Worm (Caenorhabditis elegans) whole organism, L2 larva: Measurements from ENCODE around the gene F46G11.4.

Source experiments
- C34F6.9 ChIP-seq: fragments of 150-350 bp; optimal IDR thresholded peaks from 2 replicates; lab custom pipeline; 2014; ENCODE audit warnings: missing biosample characterization, missing genetic modification characterization
- F13H6.1 ChIP-seq: sonication (generic microtip); optimal IDR thresholded peaks from 2 replicates; lab custom pipeline; 2016; ENCODE audit warnings: missing genetic modification characterization, missing compliant biosample characterization
- R02D3.7 ChIP-seq: fragments of 150-350 bp; optimal IDR thresholded peaks from 2 replicates; lab custom pipeline; 2014; ENCODE audit warnings: missing biosample characterization, missing genetic modification characterization
- Y55F3AM.14 ChIP-seq: fragments of 200-800 bp; sonication (Bioruptor generic); optimal IDR thresholded peaks from 2 replicates; lab custom pipeline; 2018; ENCODE audit warnings: mild to moderate bottlenecking, missing genetic modification characterization, missing compliant biosample characterization
- ZK546.5 ChIP-seq: sonication (generic microtip); optimal IDR thresholded peaks from 2 replicates; lab custom pipeline; 2017; ENCODE audit warnings: missing biosample characterization, missing genetic modification characterization
- alr-1 ChIP-seq: fragments of 150-350 bp; optimal IDR thresholded peaks from 2 replicates; lab custom pipeline; 2014; ENCODE audit warnings: missing biosample characterization, missing genetic modification characterization
- aly-2 ChIP-seq: fragments of 150-350 bp; optimal IDR thresholded peaks from 2 replicates; lab custom pipeline; 2014; ENCODE audit warnings: missing biosample characterization, missing genetic modification characterization
- ama-1 ChIP-seq: fragments of 150-350 bp; optimal IDR thresholded peaks from 2 replicates; lab custom pipeline; 2018; ENCODE audit warnings: inconsistent platforms
- blmp-1 ChIP-seq: sonication (generic microtip); optimal IDR thresholded peaks from 2 replicates; lab custom pipeline; 2017; ENCODE audit warnings: missing genetic modification characterization, mild to moderate bottlenecking, missing compliant biosample characterization, antibody characterized with exemption, moderate library complexity; ENCODE audit not compliant: insufficient read depth
- ceh-82 ChIP-seq: fragments of 150-350 bp; optimal IDR thresholded peaks from 2 replicates; lab custom pipeline; 2014; ENCODE audit warnings: missing biosample characterization, missing genetic modification characterization
- crh-2 ChIP-seq: sonication (generic microtip); optimal IDR thresholded peaks from 2 replicates; lab custom pipeline; 2017; ENCODE audit warnings: missing biosample characterization, missing genetic modification characterization
- dmd-4 ChIP-seq: sonication (generic microtip); optimal IDR thresholded peaks from 2 replicates; lab custom pipeline; 2017; ENCODE audit warnings: missing biosample characterization, missing genetic modification characterization
- egl-27 ChIP-seq: sonication (generic microtip); optimal IDR thresholded peaks from 3 replicates; lab custom pipeline; 2017; ENCODE audit warnings: missing biosample characterization, missing genetic modification reagents, missing genetic modification characterization
- elt-1 ChIP-seq: fragments of 150-350 bp; optimal IDR thresholded peaks from 2 replicates; lab custom pipeline; 2014; ENCODE audit warnings: missing biosample characterization, missing genetic modification characterization
- elt-3 ChIP-seq: sonication (generic microtip); optimal IDR thresholded peaks from 2 replicates; lab custom pipeline; 2017; ENCODE audit warnings: missing biosample characterization, missing genetic modification characterization
- fos-1 ChIP-seq: fragments of 150-350 bp; optimal IDR thresholded peaks from 2 replicates; lab custom pipeline; 2014; ENCODE audit warnings: missing biosample characterization, missing genetic modification characterization
- gmeb-1 ChIP-seq: fragments of 150-350 bp; optimal IDR thresholded peaks from 2 replicates; lab custom pipeline; 2014; ENCODE audit warnings: missing biosample characterization, missing genetic modification characterization
- lin-11 ChIP-seq: fragments of 150-350 bp; sonication (generic microtip); optimal IDR thresholded peaks from 2 replicates; lab custom pipeline; 2014; ENCODE audit warnings: missing biosample characterization, missing genetic modification characterization, inconsistent platforms, mixed read lengths
- lin-13 ChIP-seq: fragments of 150-350 bp; optimal IDR thresholded peaks from 2 replicates; lab custom pipeline; 2014; ENCODE audit warnings: missing biosample characterization, missing genetic modification reagents, missing genetic modification characterization
- lin-39 ChIP-seq: fragments of 150-350 bp; optimal IDR thresholded peaks from 2 replicates; lab custom pipeline; 2014; ENCODE audit warnings: missing biosample characterization, missing genetic modification reagents, missing genetic modification characterization
- lsy-2 ChIP-seq, 2 experiments: fragments of 150-350 bp in 1 of 2; sonication (generic microtip) in 1 of 2; optimal IDR thresholded peaks; 2 replicates each; lab custom pipeline; 2014 to 2017; ENCODE audit warnings: missing biosample characterization in 2 of 2, missing genetic modification characterization in 2 of 2
- mab-5 ChIP-seq: fragments of 150-350 bp; optimal IDR thresholded peaks from 2 replicates; lab custom pipeline; 2014; ENCODE audit warnings: missing biosample characterization, missing genetic modification characterization
- mbf-1 ChIP-seq: sonication (generic microtip); optimal IDR thresholded peaks from 2 replicates; lab custom pipeline; 2017; ENCODE audit warnings: missing biosample characterization, missing genetic modification characterization
- nhr-10 ChIP-seq: sonication (generic microtip); optimal IDR thresholded peaks from 2 replicates; lab custom pipeline; 2017; ENCODE audit warnings: missing biosample characterization, missing genetic modification characterization
- nhr-11 ChIP-seq: fragments of 150-350 bp; optimal IDR thresholded peaks from 2 replicates; lab custom pipeline; 2014; ENCODE audit warnings: missing biosample characterization, missing genetic modification characterization
- nhr-12 ChIP-seq: fragments of 150-350 bp; optimal IDR thresholded peaks from 2 replicates; lab custom pipeline; 2014; ENCODE audit warnings: missing biosample characterization, missing genetic modification characterization
- nhr-129 ChIP-seq: fragments of 150-350 bp; optimal IDR thresholded peaks from 2 replicates; lab custom pipeline; 2014; ENCODE audit warnings: missing biosample characterization, missing genetic modification characterization
- nhr-21 ChIP-seq: fragments of 150-350 bp; optimal IDR thresholded peaks from 2 replicates; lab custom pipeline; 2014; ENCODE audit warnings: missing biosample characterization, missing genetic modification characterization
- nhr-23 ChIP-seq: fragments of 150-350 bp; optimal IDR thresholded peaks from 2 replicates; lab custom pipeline; 2014; ENCODE audit warnings: missing biosample characterization, missing genetic modification reagents, missing genetic modification characterization
- nhr-237 ChIP-seq: fragments of 150-350 bp; optimal IDR thresholded peaks from 2 replicates; lab custom pipeline; 2014; ENCODE audit warnings: missing biosample characterization, missing genetic modification characterization
- nhr-25 ChIP-seq: fragments of 150-350 bp; sonication (generic microtip); optimal IDR thresholded peaks from 3 replicates; lab custom pipeline; 2014; ENCODE audit warnings: missing biosample characterization, missing genetic modification characterization
- nhr-6 ChIP-seq: fragments of 150-350 bp; optimal IDR thresholded peaks from 2 replicates; lab custom pipeline; 2014; ENCODE audit warnings: missing biosample characterization, missing genetic modification characterization
- nhr-77 ChIP-seq: fragments of 150-350 bp; optimal IDR thresholded peaks from 2 replicates; lab custom pipeline; 2014; ENCODE audit warnings: missing biosample characterization, missing genetic modification characterization
- sem-4 ChIP-seq: fragments of 150-350 bp; optimal IDR thresholded peaks from 2 replicates; lab custom pipeline; 2014; ENCODE audit warnings: missing biosample characterization, missing genetic modification reagents, missing genetic modification characterization
- skn-1 ChIP-seq: sonication (generic microtip); optimal IDR thresholded peaks from 2 replicates; lab custom pipeline; 2017; ENCODE audit warnings: missing biosample characterization, missing genetic modification characterization
- sma-3 ChIP-seq: sonication (generic microtip); optimal IDR thresholded peaks from 2 replicates; lab custom pipeline; 2016; ENCODE audit warnings: missing genetic modification reagents, missing genetic modification characterization, missing compliant biosample characterization
- sma-9 ChIP-seq, 2 experiments: fragments of 150-350 bp in 1 of 2; sonication (generic microtip) in 1 of 2; optimal IDR thresholded peaks; 2 replicates each; lab custom pipeline; 2014 to 2016; ENCODE audit warnings: missing genetic modification characterization in 2 of 2, mild to moderate bottlenecking in 1 of 2, missing biosample characterization in 1 of 2, missing compliant biosample characterization in 1 of 2, missing genetic modification reagents in 1 of 2, moderate library complexity in 1 of 2
- snpc-4 ChIP-seq: fragments of 150-350 bp; optimal IDR thresholded peaks from 2 replicates; lab custom pipeline; 2014; ENCODE audit warnings: missing biosample characterization, missing genetic modification characterization
- unc-39 ChIP-seq: fragments of 150-350 bp; optimal IDR thresholded peaks from 2 replicates; lab custom pipeline; 2014; ENCODE audit warnings: missing biosample characterization, missing genetic modification characterization
- unc-55 ChIP-seq: fragments of 150-350 bp; sonication (generic microtip); optimal IDR thresholded peaks from 3 replicates; lab custom pipeline; 2014; ENCODE audit warnings: missing biosample characterization, missing genetic modification reagents, missing genetic modification characterization
- unc-62 ChIP-seq: fragments of 150-350 bp; optimal IDR thresholded peaks from 2 replicates; lab custom pipeline; 2014; ENCODE audit warnings: missing biosample characterization, missing genetic modification reagents, missing genetic modification characterization
- zag-1 ChIP-seq: fragments of 150-350 bp; optimal IDR thresholded peaks from 2 replicates; lab custom pipeline; 2014; ENCODE audit warnings: missing biosample characterization, missing genetic modification characterization
- ztf-1 ChIP-seq: fragments of 200-800 bp; sonication (Bioruptor generic); conservative IDR thresholded peaks from 2 replicates; pipeline ENCODE4 v1.3.6; 2022; ENCODE audit warnings: missing genetic modification characterization, missing compliant biosample characterization
- ztf-11 ChIP-seq: sonication (generic microtip); optimal IDR thresholded peaks from 2 replicates; lab custom pipeline; 2017; ENCODE audit warnings: missing biosample characterization, missing genetic modification characterization
- ztf-4 ChIP-seq: fragments of 150-350 bp; optimal IDR thresholded peaks from 2 replicates; lab custom pipeline; 2014; ENCODE audit warnings: missing biosample characterization, missing genetic modification characterization

F46G11.4 gene

DNA sequence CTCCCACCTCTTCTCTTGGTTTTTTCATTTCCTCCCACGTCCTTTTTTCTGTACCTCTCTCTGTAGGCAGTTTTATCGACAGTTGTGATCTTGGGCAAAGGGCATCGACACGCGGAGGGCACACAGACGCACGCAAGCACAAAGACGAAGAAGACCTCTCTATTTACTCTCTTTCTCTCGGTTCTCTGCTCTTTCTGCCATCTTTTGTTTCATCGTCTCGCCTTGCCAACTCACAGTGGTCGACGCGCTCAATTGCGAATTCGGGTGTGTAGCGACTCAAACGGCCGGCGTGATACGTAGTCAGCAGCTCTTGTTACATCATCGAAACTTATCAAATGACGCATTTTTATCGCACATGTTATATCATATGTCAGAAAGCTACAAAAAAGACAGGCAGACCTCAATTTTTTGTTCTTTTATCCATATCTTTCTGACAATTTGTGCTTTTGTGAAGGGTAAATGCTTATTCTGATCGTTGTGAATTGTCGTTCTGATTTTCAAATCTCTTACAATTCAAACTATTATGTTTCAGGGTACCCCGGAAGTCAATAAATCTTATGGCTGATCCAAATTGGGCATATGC lies 42.6 kb upstream of the F46G11.4 start, which contains the start of gene puf-9 (continued):
- TF ChIP-seq ztf-11 (peak; percentile 83), ZK546.5 (tag; lab: Kevin White, UChicago) (peak; percentile 82), nhr-129 (peak; percentile 100), mab-5 (peak; percentile 97), sma-3 (GFP tag; lab: Kevin White, UChicago) (peak; percentile 100), lin-39 (tag; lab: Kevin White, UChicago) (peak; percentile 88), lsy-2 (tag; optimal IDR thresholded peaks at IDR 0.05; lab: Kevin White, UChicago) (peak; percentile 90 to 97), ztf-4 (tag; lab: Kevin White, UChicago) (peak; percentile 99), aly-2 (tag; lab: Kevin White, UChicago) (no peak), sma-9 (GFP tag; optimal IDR thresholded peaks at IDR 0.05; lab: Kevin White, UChicago) (peak; percentile 100), sma-9 (tag; optimal IDR thresholded peaks at IDR 0.05; lab: Kevin White, UChicago) (peak; percentile 78), fos-1 (peak; percentile 100), sem-4 (peak; percentile 99), zag-1 (tag; lab: Kevin White, UChicago) (peak; percentile 97)
- TF ChIP-seq, all 48 proteins: peak for 43

DNA sequence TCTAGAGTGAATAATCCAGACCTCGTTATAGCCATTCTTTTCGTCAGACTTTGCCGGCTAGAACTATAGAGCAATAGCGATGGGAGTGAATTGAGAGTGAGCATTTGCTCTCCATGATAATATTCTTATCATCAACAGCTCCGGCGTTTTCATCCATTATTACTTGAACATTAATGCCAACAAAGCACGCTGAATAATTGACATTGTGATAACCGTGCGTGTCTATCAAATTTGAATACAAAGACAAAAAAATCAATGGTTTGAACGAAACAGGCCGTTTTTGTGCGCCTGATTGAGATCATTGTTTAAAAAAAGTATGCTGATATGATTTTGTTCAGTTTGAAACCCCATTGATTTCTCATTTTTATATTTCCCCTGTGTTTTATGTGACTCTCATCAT lies 41.1 kb upstream of the F46G11.4 start, which contains the start of gene dct-11:
Gene dct-11, minus strand, starts transcription at position 136 of the 400 bp plus-strand sequence.
- TF ChIP-seq fos-1, result peak; percentile 79
- peak; percentile 28 for TF ChIP-seq F13H6.1
- TF ChIP-seq crh-2 (tag; lab: Kevin White, UChicago), result peak; percentile 39
- no peak for TF ChIP-seq zag-1 (tag; lab: Kevin White, UChicago)
- no peak for TF ChIP-seq sem-4
- TF ChIP-seq nhr-129, result peak; percentile 6

- no peak for TF ChIP-seq unc-39 (tag; lab: Kevin White, UChicago)
- TF ChIP-seq ztf-4 (tag; lab: Kevin White, UChicago), result no peak
- TF ChIP-seq C34F6.9 (tag; lab: Kevin White, UChicago), result no peak
- no peak for TF ChIP-seq lin-11 (tag; lab: Kevin White, UChicago)
- TF ChIP-seq, all 48 proteins: peak for 0
Observed at ce11 chrX:5839143-5839542, 40.6 kb upstream of the F46G11.4 start.

DNA sequence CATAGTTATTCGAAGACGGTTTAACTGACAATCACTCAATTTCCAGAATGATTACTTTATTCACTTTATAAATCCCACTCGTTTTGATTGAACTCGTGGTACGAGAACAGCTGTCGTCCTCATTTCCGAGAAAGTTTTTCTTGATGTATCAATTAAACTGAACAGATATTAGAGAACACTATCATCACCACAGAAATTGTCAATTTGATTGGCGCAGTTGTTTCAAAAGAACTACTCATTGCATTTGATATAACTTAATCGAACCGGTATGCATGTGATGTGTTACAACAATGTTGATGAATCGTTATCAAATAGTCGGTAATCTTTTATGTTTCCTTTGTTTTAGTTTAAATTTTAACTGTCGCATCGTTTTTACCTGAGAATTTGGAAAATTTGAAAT lies 38.4 kb upstream of the F46G11.4 start:
- no peak for TF ChIP-seq elt-1 (tag; lab: Kevin White, UChicago)
- peak; percentile 69 for TF ChIP-seq F13H6.1
- TF ChIP-seq lin-13 (GFP tag; lab: Kevin White, UChicago), result no peak
- TF ChIP-seq egl-27 (tag; lab: Kevin White, UChicago), result no peak
- TF ChIP-seq ZK546.5 (tag; lab: Kevin White, UChicago), result no peak
- no peak for TF ChIP-seq ama-1 (lab: Kevin White, UChicago)
- TF ChIP-seq alr-1, result no peak
- TF ChIP-seq aly-2 (tag; lab: Kevin White, UChicago), result no peak
- TF ChIP-seq lsy-2 (tag; optimal IDR thresholded peaks at IDR 0.05; lab: Kevin White, UChicago), result peak in 1 of 2 experiments; percentile 66
- no peak for TF ChIP-seq ztf-1 (GFP tag; lab: Robert Waterston, UW)
- no peak for TF ChIP-seq snpc-4 (tag; lab: Kevin White, UChicago)
- peak; percentile 47 for TF ChIP-seq blmp-1 (tag; lab: Kevin White, UChicago)
- no peak for TF ChIP-seq R02D3.7 (tag; lab: Kevin White, UChicago)
- peak; percentile 81 for TF ChIP-seq sma-9 (GFP tag; optimal IDR thresholded peaks at IDR 0.05; lab: Kevin White, UChicago)
- no peak for TF ChIP-seq sma-9 (tag; optimal IDR thresholded peaks at IDR 0.05; lab: Kevin White, UChicago)
- TF ChIP-seq lin-11 (tag; lab: Kevin White, UChicago), result no peak
- TF ChIP-seq gmeb-1 (tag; lab: Kevin White, UChicago), result no peak
- TF ChIP-seq nhr-237 (tag; lab: Kevin White, UChicago), result no peak
- no peak for TF ChIP-seq nhr-11 (tag; lab: Kevin White, UChicago)
- no peak for TF ChIP-seq dmd-4 (tag; lab: Kevin White, UChicago)
- TF ChIP-seq sem-4, result peak; percentile 76
- no peak for TF ChIP-seq nhr-77 (tag; lab: Kevin White, UChicago)
- TF ChIP-seq mbf-1, result no peak
- TF ChIP-seq elt-3 (tag; lab: Kevin White, UChicago), result no peak
- no peak for TF ChIP-seq unc-39 (tag; lab: Kevin White, UChicago)
- TF ChIP-seq C34F6.9 (tag; lab: Kevin White, UChicago), result peak; percentile 49
- no peak for TF ChIP-seq nhr-12 (tag; lab: Kevin White, UChicago)
- peak; percentile 38 for TF ChIP-seq mab-5
- no peak for TF ChIP-seq skn-1 (tag; lab: Kevin White, UChicago)
- TF ChIP-seq ceh-82 (tag; lab: Kevin White, UChicago), result no peak
- no peak for TF ChIP-seq Y55F3AM.14 (GFP tag; lab: Kevin White, UChicago)
- TF ChIP-seq crh-2 (tag; lab: Kevin White, UChicago), result peak; percentile 47
- TF ChIP-seq nhr-10 (tag; lab: Kevin White, UChicago), result no peak
- no peak for TF ChIP-seq nhr-23
- no peak for TF ChIP-seq unc-55
- TF ChIP-seq nhr-6 (tag; lab: Kevin White, UChicago), result peak; percentile 15
- no peak for TF ChIP-seq nhr-21 (tag; lab: Kevin White, UChicago)
- no peak for TF ChIP-seq unc-62
- peak; percentile 7 for TF ChIP-seq sma-3 (GFP tag; lab: Kevin White, UChicago)
- TF ChIP-seq nhr-25 (tag; lab: Kevin White, UChicago), result peak; percentile 52
